Worm (Caenorhabditis elegans) whole organism, L2 larva: ENCODE results near the gene sec-10.

Experiments
- ama-1 ChIP-seq: fragments of 150-350 bp; optimal IDR thresholded peaks from 2 replicates; lab custom pipeline; 2018; ENCODE audit warnings: inconsistent platforms
- ceh-16 ChIP-seq: fragments of 150-350 bp; optimal IDR thresholded peaks from 2 replicates; lab custom pipeline; 2014; ENCODE audit warnings: missing biosample characterization, missing genetic modification characterization
- nhr-10 ChIP-seq: sonication (generic microtip); optimal IDR thresholded peaks from 2 replicates; lab custom pipeline; 2017; ENCODE audit warnings: missing biosample characterization, missing genetic modification characterization
- nhr-129 ChIP-seq: fragments of 150-350 bp; optimal IDR thresholded peaks from 2 replicates; lab custom pipeline; 2014; ENCODE audit warnings: missing biosample characterization, missing genetic modification characterization
- snpc-4 ChIP-seq: fragments of 150-350 bp; optimal IDR thresholded peaks from 2 replicates; lab custom pipeline; 2014; ENCODE audit warnings: missing biosample characterization, missing genetic modification characterization

- TF ChIP-seq ama-1 (lab: Kevin White, UChicago), result peak; percentile 86
- TF ChIP-seq snpc-4 (tag; lab: Kevin White, UChicago), result no peak
- peak; percentile 71 for TF ChIP-seq nhr-129 (tag; lab: Kevin White, UChicago)
- no peak for TF ChIP-seq nhr-10
- TF ChIP-seq ceh-16 (tag; lab: Kevin White, UChicago), result no peak
These were observed 7.2 kb upstream of the sec-10 start, which contains the start of gene imp-3 for ce11 chrIV:7789521-7789949.
